Fruit fly (Drosophila melanogaster) whole organism, embryonic: ENCODE results near the gene CG33124.

Experiments
- CG10543 ChIP-seq: fragments of 200-800 bp; sonication (Bioruptor generic); optimal IDR thresholded peaks from 3 replicates; lab custom pipeline; 2017; ENCODE audit warnings: missing biosample characterization, mild to moderate bottlenecking, missing genetic modification characterization, moderate library complexity
- CG11093 ChIP-seq: fragments of 200-800 bp; sonication (Bioruptor generic); IDR thresholded peaks from 3 replicates; pipeline ENCODE4 v1.3.6; 2022; ENCODE audit warnings: missing biosample characterization, missing genetic modification characterization
- CG11456 ChIP-seq: fragments of 200-800 bp; sonication (Bioruptor generic); IDR thresholded peaks from 3 replicates; pipeline ENCODE4 v1.3.6; 2022; ENCODE audit warnings: missing biosample characterization, missing genetic modification characterization
- CG11695 ChIP-seq: fragments of 200-800 bp; sonication (Bioruptor generic); IDR thresholded peaks from 3 replicates; pipeline ENCODE4 v1.3.6; 2022; ENCODE audit warnings: missing biosample characterization, missing genetic modification characterization
- CG13123 ChIP-seq: fragments of 200-800 bp; sonication (Bioruptor generic); optimal IDR thresholded peaks from 2 replicates; lab custom pipeline; 2016; ENCODE audit warnings: missing biosample characterization, missing genetic modification characterization
- CG14050 ChIP-seq: fragments of 200-800 bp; sonication (Bioruptor generic); IDR thresholded peaks from 3 replicates; pipeline ENCODE4 v1.3.6; 2022; ENCODE audit warnings: missing biosample characterization, missing genetic modification characterization
- CG15479 ChIP-seq: fragments of 200-800 bp; sonication (Bioruptor generic); optimal IDR thresholded peaks from 3 replicates; lab custom pipeline; 2019; ENCODE audit warnings: missing biosample characterization, mild to moderate bottlenecking, missing genetic modification characterization, moderate library complexity
- CG16779 ChIP-seq: fragments of 200-800 bp; sonication (Bioruptor generic); IDR thresholded peaks from 2 replicates; pipeline ENCODE4 v1.3.6; 2022; ENCODE audit warnings: missing biosample characterization, missing genetic modification characterization
- CG17612 ChIP-seq: fragments of 200-800 bp; sonication (Bioruptor generic); IDR thresholded peaks from 2 replicates; pipeline ENCODE4 v1.3.6; 2022; ENCODE audit warnings: missing biosample characterization, missing genetic modification characterization
- CG2678 ChIP-seq: fragments of 200-800 bp; sonication (Bioruptor generic); optimal IDR thresholded peaks from 3 replicates; lab custom pipeline; 2019; ENCODE audit warnings: missing biosample characterization, mild to moderate bottlenecking, missing genetic modification characterization, moderate library complexity
- CG32767 ChIP-seq: fragments of 200-800 bp; sonication (Bioruptor generic); IDR thresholded peaks from 2 replicates; pipeline ENCODE4 v1.3.6; 2022; ENCODE audit warnings: missing biosample characterization, missing genetic modification characterization
- CG33557 ChIP-seq: fragments of 200-800 bp; sonication (Bioruptor generic); optimal IDR thresholded peaks from 2 replicates; lab custom pipeline; 2019; ENCODE audit warnings: missing biosample characterization, mild to moderate bottlenecking, missing genetic modification characterization, moderate library complexity
- CG5180 ChIP-seq: fragments of 200-800 bp; sonication (Bioruptor generic); optimal IDR thresholded peaks from 3 replicates; lab custom pipeline; 2017; ENCODE audit warnings: missing biosample characterization, missing genetic modification characterization, mild to moderate bottlenecking, moderate library complexity, missing genetic modification reagents
- CG5953 ChIP-seq: fragments of 200-800 bp; sonication (Bioruptor generic); IDR thresholded peaks from 2 replicates; pipeline ENCODE4 v1.3.6; 2022; ENCODE audit warnings: missing biosample characterization, missing genetic modification characterization
- CG7987 ChIP-seq: fragments of 200-800 bp; sonication (Bioruptor generic); optimal IDR thresholded peaks from 2 replicates; lab custom pipeline; 2018; ENCODE audit warnings: missing biosample characterization, mild to moderate bottlenecking, missing genetic modification characterization, moderate library complexity
- CG9817 ChIP-seq: fragments of 200-800 bp; sonication (Bioruptor generic); optimal IDR thresholded peaks from 2 replicates; lab custom pipeline; 2018; ENCODE audit warnings: missing biosample characterization, mild to moderate bottlenecking, missing genetic modification characterization, moderate library complexity
- CG9932 ChIP-seq: fragments of 200-800 bp; sonication (Bioruptor generic); IDR thresholded peaks from 2 replicates; pipeline ENCODE4 v1.3.6; 2022; ENCODE audit warnings: missing biosample characterization, missing genetic modification characterization
- Dbx ChIP-seq: fragments of 200-800 bp; sonication (Bioruptor generic); IDR thresholded peaks from 3 replicates; pipeline ENCODE4 v1.3.6; 2022; ENCODE audit warnings: missing biosample characterization, missing genetic modification characterization
- Dref ChIP-seq: fragments of 200-800 bp; sonication (Bioruptor generic); IDR thresholded peaks from 2 replicates; pipeline ENCODE4 v1.3.6; 2022; ENCODE audit warnings: missing biosample characterization, missing genetic modification characterization
- E2f1 ChIP-seq: fragments of 200-800 bp; sonication (Bioruptor generic); IDR thresholded peaks from 2 replicates; pipeline ENCODE4 v1.3.6; 2022; ENCODE audit warnings: missing biosample characterization, missing genetic modification characterization
- Fer1 ChIP-seq: fragments of 200-800 bp; sonication (Bioruptor generic); optimal IDR thresholded peaks from 2 replicates; lab custom pipeline; 2017; ENCODE audit warnings: missing biosample characterization, mild to moderate bottlenecking, missing genetic modification characterization
- Fer2 ChIP-seq: fragments of 200-800 bp; sonication (Bioruptor generic); optimal IDR thresholded peaks from 2 replicates; lab custom pipeline; 2018; ENCODE audit warnings: missing biosample characterization, mild to moderate bottlenecking, missing genetic modification characterization, moderate library complexity
- Gug ChIP-seq: fragments of 200-800 bp; sonication (Bioruptor generic); IDR thresholded peaks from 4 replicates; pipeline ENCODE4 v1.3.6; 2022; ENCODE audit warnings: missing biosample characterization, missing genetic modification characterization
- MTF-1 ChIP-seq: fragments of 200-800 bp; sonication (Bioruptor generic); optimal IDR thresholded peaks from 2 replicates; lab custom pipeline; 2018; ENCODE audit warnings: missing biosample characterization, mild to moderate bottlenecking, missing genetic modification characterization, borderline replicate concordance
- NFAT ChIP-seq: fragments of 200-800 bp; sonication (Bioruptor generic); IDR thresholded peaks from 2 replicates; pipeline ENCODE4 v1.3.6; 2022; ENCODE audit warnings: missing biosample characterization, missing genetic modification characterization
- NfI ChIP-seq: fragments of 200-800 bp; sonication (Bioruptor generic); optimal IDR thresholded peaks from 3 replicates; lab custom pipeline; 2018; ENCODE audit warnings: missing biosample characterization, mild to moderate bottlenecking, missing genetic modification characterization, moderate library complexity
- Pdp1 ChIP-seq, 2 experiments: fragments of 200-800 bp; sonication (Bioruptor generic); optimal IDR thresholded peaks; 3 replicates each; lab custom pipeline; 2016; ENCODE audit warnings: missing biosample characterization in 2 of 2, missing genetic modification characterization in 2 of 2, mild to moderate bottlenecking in 1 of 2, moderate library complexity in 1 of 2
- Poxn ChIP-seq: fragments of 200-800 bp; sonication (Bioruptor generic); IDR thresholded peaks from 2 replicates; pipeline ENCODE4 v1.3.6; 2022; ENCODE audit warnings: missing biosample characterization, missing genetic modification characterization
- Rfx ChIP-seq: fragments of 200-800 bp; sonication (Bioruptor generic); IDR thresholded peaks from 2 replicates; pipeline ENCODE4 v1.3.6; 2022; ENCODE audit warnings: missing biosample characterization, missing genetic modification characterization
- Trl ChIP-seq, 3 experiments: fragments of >200 bp in 2 of 3; fragments of 200-800 bp in 1 of 3; sonication (Bioruptor generic) in 1 of 3; optimal IDR thresholded peaks; 2 replicates in 1 of 3; 3 replicates in 2 of 3; lab custom pipeline; 2016 to 2017; ENCODE audit warnings: missing biosample characterization in 1 of 3, missing genetic modification characterization in 1 of 3
- bigmax ChIP-seq: fragments of 200-800 bp; sonication (Bioruptor generic); optimal IDR thresholded peaks from 2 replicates; lab custom pipeline; 2018; ENCODE audit warnings: missing biosample characterization, mild to moderate bottlenecking, missing genetic modification characterization
- bsh ChIP-seq, 2 experiments: fragments of 200-800 bp; sonication (Bioruptor generic); optimal IDR thresholded peaks; 2 replicates each; lab custom pipeline; 2017 to 2018; ENCODE audit warnings: mild to moderate bottlenecking in 2 of 2, missing biosample characterization in 2 of 2, missing genetic modification characterization in 2 of 2, moderate library complexity in 1 of 2
- cg ChIP-seq: fragments of 200-800 bp; sonication (Bioruptor generic); optimal IDR thresholded peaks from 3 replicates; lab custom pipeline; 2019; ENCODE audit warnings: missing biosample characterization, mild to moderate bottlenecking, missing genetic modification characterization, moderate library complexity
- crol ChIP-seq: fragments of 200-800 bp; sonication (Bioruptor generic); IDR thresholded peaks from 2 replicates; pipeline ENCODE4 v1.3.6; 2022; ENCODE audit warnings: missing biosample characterization, missing genetic modification characterization
- crp ChIP-seq, 2 experiments: fragments of 200-800 bp; sonication (Bioruptor generic); optimal IDR thresholded peaks; 2 replicates in 1 of 2; 3 replicates in 1 of 2; lab custom pipeline; 2017; ENCODE audit warnings: missing biosample characterization in 2 of 2, missing genetic modification characterization in 2 of 2, mild to moderate bottlenecking in 1 of 2, moderate library complexity in 1 of 2
- da ChIP-seq: fragments of 200-800 bp; sonication (Bioruptor generic); optimal IDR thresholded peaks from 2 replicates; lab custom pipeline; 2016; ENCODE audit warnings: missing biosample characterization, missing genetic modification characterization
- dimm ChIP-seq: fragments of 200-800 bp; sonication (Bioruptor generic); IDR thresholded peaks from 2 replicates; pipeline ENCODE4 v1.3.6; 2022; ENCODE audit warnings: missing biosample characterization, missing genetic modification characterization
- fd3F ChIP-seq: fragments of 200-800 bp; sonication (Bioruptor generic); optimal IDR thresholded peaks from 2 replicates; lab custom pipeline; 2018; ENCODE audit warnings: missing biosample characterization, mild to moderate bottlenecking, missing genetic modification characterization, moderate library complexity
- fd64A ChIP-seq: fragments of 200-800 bp; sonication (Bioruptor generic); optimal IDR thresholded peaks from 3 replicates; lab custom pipeline; 2018; ENCODE audit warnings: missing biosample characterization, mild to moderate bottlenecking, missing genetic modification characterization
- gcm2 ChIP-seq: fragments of 200-800 bp; sonication (Bioruptor generic); optimal IDR thresholded peaks from 2 replicates; lab custom pipeline; 2016; ENCODE audit warnings: missing biosample characterization, missing genetic modification characterization
- gro ChIP-seq: fragments of 200-800 bp; sonication (Bioruptor generic); optimal IDR thresholded peaks from 2 replicates; lab custom pipeline; 2016; ENCODE audit warnings: missing biosample characterization, missing genetic modification characterization
- gsb ChIP-seq: fragments of 200-800 bp; sonication (Bioruptor generic); IDR thresholded peaks from 2 replicates; pipeline ENCODE4 v1.3.6; 2022; ENCODE audit warnings: missing biosample characterization, missing genetic modification characterization
- onecut ChIP-seq: fragments of 200-800 bp; sonication (Bioruptor generic); IDR thresholded peaks from 2 replicates; pipeline ENCODE4 v1.3.6; 2022; ENCODE audit warnings: missing biosample characterization, missing genetic modification characterization
- rib ChIP-seq: fragments of 200-800 bp; sonication (Bioruptor generic); IDR thresholded peaks from 2 replicates; pipeline ENCODE4 v1.3.6; 2022; ENCODE audit warnings: missing biosample characterization, missing genetic modification characterization
- row ChIP-seq: fragments of 200-800 bp; sonication (Bioruptor generic); IDR thresholded peaks from 3 replicates; pipeline ENCODE4 v1.3.6; 2022; ENCODE audit warnings: missing biosample characterization, missing genetic modification characterization
- sd ChIP-seq: fragments of 200-800 bp; sonication (Bioruptor generic); optimal IDR thresholded peaks from 3 replicates; lab custom pipeline; 2018; ENCODE audit warnings: missing biosample characterization, mild to moderate bottlenecking, missing genetic modification characterization, moderate library complexity
- tgo ChIP-seq: fragments of 200-800 bp; sonication (Bioruptor generic); IDR thresholded peaks from 3 replicates; pipeline ENCODE4 v1.3.6; 2022; ENCODE audit warnings: missing biosample characterization, missing genetic modification characterization
- vfl ChIP-seq: fragments of 200-800 bp; sonication (Bioruptor generic); optimal IDR thresholded peaks from 2 replicates; lab custom pipeline; 2016; ENCODE audit warnings: missing biosample characterization, missing genetic modification characterization

CG33124 gene

dm6 chr2L:2228179-2228849, 19.4 kb upstream of the CG33124 start (continued):
- TF ChIP-seq CG15479 (GFP tag; lab: Kevin White, UChicago) (peak; percentile 30), CG7987 (no peak), Fer2 (no peak), Pdp1 (GFP tag; optimal IDR thresholded peaks at IDR 0.05; lab: Kevin White, UChicago) (peak in 1 of 2 experiments; percentile 84), sd (tag; lab: Kevin White, UChicago) (peak; percentile 34), Rfx (GFP tag; lab: Robert Waterston, UW) (no peak), NFAT (GFP tag; lab: Robert Waterston, UW) (no peak)

- TF ChIP-seq CG32767 (GFP tag; lab: Robert Waterston, UW), result peak; percentile 33; the same call in 1 of the 2 replicates
- no peak for TF ChIP-seq crol
- no peak for TF ChIP-seq MTF-1 (GFP tag; lab: Kevin White, UChicago)
- TF ChIP-seq Dref (GFP tag; lab: Robert Waterston, UW), result no peak
- peak; percentile 43 to 50 for TF ChIP-seq Trl (optimal IDR thresholded peaks at IDR 0.05; lab: Kevin White, UChicago)
- no peak for TF ChIP-seq Trl (GFP tag; optimal IDR thresholded peaks at IDR 0.05; lab: Kevin White, UChicago)
- TF ChIP-seq bigmax (GFP tag; lab: Kevin White, UChicago), result no peak
- TF ChIP-seq Fer1 (GFP tag; lab: Kevin White, UChicago), result peak; percentile 48
- no peak for TF ChIP-seq gro (GFP tag; lab: Kevin White, UChicago)
- TF ChIP-seq fd3F, result no peak
- TF ChIP-seq CG17612 (GFP tag; lab: Robert Waterston, UW), result no peak
- no peak for TF ChIP-seq Poxn (GFP tag; lab: Robert Waterston, UW)
- no peak for TF ChIP-seq CG33557
- peak; percentile 34 for TF ChIP-seq NfI
- TF ChIP-seq CG9817 (tag; lab: Kevin White, UChicago), result peak; percentile 2
- TF ChIP-seq tgo, result peak; percentile 52; the same call in 2 of the 3 replicates
- no peak for TF ChIP-seq CG9932 (GFP tag; lab: Robert Waterston, UW)
- peak; percentile 56 for TF ChIP-seq row
- no peak for TF ChIP-seq CG13123
- TF ChIP-seq E2f1 (GFP tag; lab: Robert Waterston, UW), result peak; percentile 52; the same call in 1 of the 2 replicates
- 0 out of 3 replicates have a peak, but pooled peaks have one; percentile 10 for TF ChIP-seq Dbx (GFP tag; lab: Robert Waterston, UW)
- no peak for TF ChIP-seq dimm (GFP tag; lab: Robert Waterston, UW)
- peak; percentile 42; the same call in 2 of the 4 replicates for TF ChIP-seq Gug (GFP tag; lab: Robert Waterston, UW)
- TF ChIP-seq cg (GFP tag; lab: Kevin White, UChicago), result no peak
- peak; percentile 54; the same call in 1 of the 2 replicates for TF ChIP-seq Rfx (GFP tag; lab: Robert Waterston, UW)
- TF ChIP-seq CG10543 (GFP tag; lab: Kevin White, UChicago), result peak; percentile 15
- peak; percentile 23 to 57 for TF ChIP-seq bsh (GFP tag; optimal IDR thresholded peaks at IDR 0.05; lab: Kevin White, UChicago)
- TF ChIP-seq CG5953 (GFP tag; lab: Robert Waterston, UW), result peak; percentile 53
- no peak for TF ChIP-seq CG11093 (GFP tag; lab: Robert Waterston, UW)
- TF ChIP-seq gsb (GFP tag; lab: Robert Waterston, UW), result peak; percentile 34
- TF ChIP-seq CG14050 (GFP tag; lab: Robert Waterston, UW), result peak; percentile 56; the same call in 1 of the 3 replicates
- TF ChIP-seq CG16779 (GFP tag; lab: Robert Waterston, UW), result no peak
- peak; percentile 63 for TF ChIP-seq gcm2 (GFP tag; lab: Kevin White, UChicago)
- TF ChIP-seq CG11695 (GFP tag; lab: Robert Waterston, UW), result peak; percentile 45; the same call in 1 of the 3 replicates
- TF ChIP-seq rib (GFP tag; lab: Robert Waterston, UW), result no peak
- TF ChIP-seq da (GFP tag; lab: Kevin White, UChicago), result no peak
- peak; percentile 57; the same call in 1 of the 3 replicates for TF ChIP-seq CG11456 (GFP tag; lab: Robert Waterston, UW)
- no peak for TF ChIP-seq crp (GFP tag; optimal IDR thresholded peaks at IDR 0.05; lab: Kevin White, UChicago)
- TF ChIP-seq vfl, result no peak
- TF ChIP-seq CG2678 (tag; lab: Kevin White, UChicago), result peak; percentile 59
- TF ChIP-seq onecut (GFP tag; lab: Robert Waterston, UW), result peak; percentile 47
- peak; percentile 41 for TF ChIP-seq CG5180 (GFP tag; lab: Kevin White, UChicago)
- no peak for TF ChIP-seq fd64A (GFP tag; lab: Kevin White, UChicago)
These were observed 18.4 kb upstream of the CG33124 start for dm6 chr2L:2227316-2227715.
